Worm (Caenorhabditis elegans): Measurements from ENCODE around the gene vps-52.

- TF ChIP-seq med-1 (GFP tag; optimal IDR thresholded peaks at IDR 0.05; ENCODE audit: insufficient read depth) (no peak), tab-1 (GFP tag; IDR thresholded peaks at IDR 0.05) (no peak), ref-1 (GFP tag; conservative IDR thresholded peaks at IDR 0.05) (no peak), ztf-23 (GFP tag; IDR thresholded peaks at IDR 0.05) (no peak), klf-2 (GFP tag; conservative IDR thresholded peaks at IDR 0.05) (no peak)
These were observed 22.7 kb downstream of the vps-52 start for ce11 chrX:7587741-7588235.
